Worm (Caenorhabditis elegans) whole organism, L1 larva: ENCODE data around the gene Y75B8A.25.

Experiments used
- C16A3.4 ChIP-seq: fragments of 150-350 bp; optimal IDR thresholded peaks from 2 replicates; lab custom pipeline; 2014; ENCODE audit warnings: missing biosample characterization, missing genetic modification characterization
- F16B12.6 ChIP-seq: fragments of 150-350 bp; optimal IDR thresholded peaks from 2 replicates; lab custom pipeline; 2014; ENCODE audit warnings: missing biosample characterization, missing genetic modification characterization
- aha-1 ChIP-seq: fragments of 150-350 bp; optimal IDR thresholded peaks from 2 replicates; lab custom pipeline; 2014; ENCODE audit warnings: missing biosample characterization, missing genetic modification characterization
- aly-2 ChIP-seq: fragments of 150-350 bp; optimal IDR thresholded peaks from 2 replicates; lab custom pipeline; 2014; ENCODE audit warnings: missing biosample characterization, missing genetic modification characterization
- ama-1 ChIP-seq: fragments of 150-350 bp; optimal IDR thresholded peaks from 2 replicates; lab custom pipeline; 2014
- ceh-88 ChIP-seq: fragments of 200-800 bp; sonication (Bioruptor generic); IDR thresholded peaks from 2 replicates; pipeline ENCODE4 v1.3.6; 2022; ENCODE audit warnings: missing genetic modification characterization, missing compliant biosample characterization
- ceh-90 ChIP-seq: sonication (generic microtip); optimal IDR thresholded peaks from 2 replicates; lab custom pipeline; 2016; ENCODE audit warnings: missing genetic modification characterization, missing compliant biosample characterization
- ces-1 ChIP-seq: fragments of 150-350 bp; optimal IDR thresholded peaks from 2 replicates; lab custom pipeline; 2014; ENCODE audit warnings: missing biosample characterization, missing genetic modification reagents, missing genetic modification characterization
- ets-5 ChIP-seq: fragments of 200-800 bp; sonication (Bioruptor generic); IDR thresholded peaks from 2 replicates; pipeline ENCODE4 v1.3.6; 2022; ENCODE audit warnings: missing genetic modification characterization, missing compliant biosample characterization
- fkh-4 ChIP-seq: sonication (generic microtip); optimal IDR thresholded peaks from 2 replicates; lab custom pipeline; 2016; ENCODE audit warnings: missing compliant biosample characterization, missing genetic modification characterization, borderline replicate concordance
- fkh-8 ChIP-seq: sonication (generic microtip); optimal IDR thresholded peaks from 2 replicates; lab custom pipeline; 2016; ENCODE audit warnings: mild to moderate bottlenecking, missing genetic modification characterization, missing compliant biosample characterization
- fos-1 ChIP-seq: fragments of 150-350 bp; optimal IDR thresholded peaks from 2 replicates; lab custom pipeline; 2014; ENCODE audit warnings: missing biosample characterization, missing genetic modification characterization
- grh-1 ChIP-seq: fragments of 200-800 bp; sonication (Bioruptor generic); IDR thresholded peaks from 2 replicates; pipeline ENCODE4 v1.3.6; 2022; ENCODE audit warnings: missing genetic modification reagents, missing genetic modification characterization, missing compliant biosample characterization
- hlh-4 ChIP-seq: sonication (generic microtip); optimal IDR thresholded peaks from 2 replicates; lab custom pipeline; 2016; ENCODE audit warnings: mild to moderate bottlenecking, missing genetic modification characterization, missing compliant biosample characterization
- hpl-2 ChIP-seq: fragments of 150-350 bp; optimal IDR thresholded peaks from 2 replicates; lab custom pipeline; 2014; ENCODE audit warnings: missing biosample characterization, missing genetic modification reagents, missing genetic modification characterization
- irx-1 ChIP-seq: sonication (generic microtip); optimal IDR thresholded peaks from 2 replicates; lab custom pipeline; 2016; ENCODE audit warnings: missing genetic modification characterization, missing compliant biosample characterization
- jun-1 ChIP-seq: fragments of 150-350 bp; optimal IDR thresholded peaks from 2 replicates; lab custom pipeline; 2014; ENCODE audit warnings: missing biosample characterization, missing genetic modification reagents, missing genetic modification characterization
- lin-13 ChIP-seq: fragments of 150-350 bp; optimal IDR thresholded peaks from 2 replicates; lab custom pipeline; 2014; ENCODE audit warnings: missing biosample characterization, missing genetic modification reagents, missing genetic modification characterization
- lin-14 ChIP-seq: fragments of 200-800 bp; sonication (Bioruptor generic); optimal IDR thresholded peaks from 2 replicates; lab custom pipeline; 2018; ENCODE audit warnings: mild to moderate bottlenecking, missing genetic modification characterization, moderate library complexity, missing compliant biosample characterization
- lin-15B ChIP-seq: fragments of 150-350 bp; sonication (generic microtip); optimal IDR thresholded peaks from 3 replicates; lab custom pipeline; 2014; ENCODE audit warnings: missing biosample characterization, missing genetic modification characterization
- lin-39 ChIP-seq: fragments of 150-350 bp; optimal IDR thresholded peaks from 2 replicates; lab custom pipeline; 2014; ENCODE audit warnings: missing biosample characterization, missing genetic modification reagents, missing genetic modification characterization
- mdl-1 ChIP-seq, 2 experiments: fragments of 150-350 bp; optimal IDR thresholded peaks; 2 replicates each; lab custom pipeline; 2014 to 2017; ENCODE audit warnings: missing biosample characterization in 2 of 2, missing genetic modification characterization in 2 of 2, inconsistent platforms in 1 of 2
- mep-1 ChIP-seq: fragments of 150-350 bp; optimal IDR thresholded peaks from 2 replicates; lab custom pipeline; 2014; ENCODE audit warnings: missing biosample characterization, missing genetic modification characterization
- nhr-20 ChIP-seq: sonication (generic microtip); optimal IDR thresholded peaks from 2 replicates; lab custom pipeline; 2016; ENCODE audit warnings: mild to moderate bottlenecking, missing genetic modification characterization, missing compliant biosample characterization
- nhr-237 ChIP-seq: fragments of 150-350 bp; optimal IDR thresholded peaks from 2 replicates; lab custom pipeline; 2014; ENCODE audit warnings: missing biosample characterization, missing genetic modification characterization
- nhr-77 ChIP-seq: fragments of 150-350 bp; optimal IDR thresholded peaks from 2 replicates; lab custom pipeline; 2014; ENCODE audit warnings: missing biosample characterization, missing genetic modification characterization
- nhr-85 ChIP-seq: sonication (generic microtip); peaks from one replicate; lab custom pipeline; 2016; ENCODE audit warnings: missing genetic modification characterization, inconsistent platforms, missing compliant biosample characterization
- pag-3 ChIP-seq: sonication (generic microtip); optimal IDR thresholded peaks from 2 replicates; lab custom pipeline; 2017; ENCODE audit warnings: missing genetic modification characterization, mild to moderate bottlenecking, missing compliant biosample characterization, antibody characterized with exemption, borderline replicate concordance; ENCODE audit not compliant: insufficient read depth
- pqm-1 ChIP-seq: sonication (generic microtip); optimal IDR thresholded peaks from 3 replicates; lab custom pipeline; 2017; ENCODE audit warnings: missing biosample characterization, missing genetic modification characterization
- rnt-1 ChIP-seq: sonication (generic microtip); optimal IDR thresholded peaks from 2 replicates; lab custom pipeline; 2016; ENCODE audit warnings: mild to moderate bottlenecking, missing genetic modification characterization, moderate library complexity, missing compliant biosample characterization
- skn-1 ChIP-seq: fragments of 150-350 bp; optimal IDR thresholded peaks from 2 replicates; lab custom pipeline; 2014; ENCODE audit warnings: missing biosample characterization, missing genetic modification characterization
- snpc-4 ChIP-seq: fragments of 150-350 bp; optimal IDR thresholded peaks from 2 replicates; lab custom pipeline; 2014; ENCODE audit warnings: missing biosample characterization, missing genetic modification characterization
- snu-23 ChIP-seq: sonication (generic microtip); optimal IDR thresholded peaks from 2 replicates; lab custom pipeline; 2016; ENCODE audit warnings: missing genetic modification characterization, missing compliant biosample characterization
- sox-4 ChIP-seq: sonication (generic microtip); optimal IDR thresholded peaks from 2 replicates; lab custom pipeline; 2016; ENCODE audit warnings: missing genetic modification characterization, missing compliant biosample characterization
- sptf-1 ChIP-seq: fragments of 150-350 bp; optimal IDR thresholded peaks from 2 replicates; lab custom pipeline; 2014; ENCODE audit warnings: missing biosample characterization, missing genetic modification characterization
- sup-37 ChIP-seq: fragments of 200-800 bp; sonication (Bioruptor generic); optimal IDR thresholded peaks from 2 replicates; lab custom pipeline; 2018; ENCODE audit warnings: mild to moderate bottlenecking, missing genetic modification characterization, missing compliant biosample characterization
- swsn-7 ChIP-seq: sonication (generic microtip); optimal IDR thresholded peaks from 2 replicates; lab custom pipeline; 2016; ENCODE audit warnings: missing genetic modification characterization, missing compliant biosample characterization
- unc-130 ChIP-seq: fragments of 150-350 bp; optimal IDR thresholded peaks from 2 replicates; lab custom pipeline; 2017; ENCODE audit warnings: missing biosample characterization, missing genetic modification characterization, inconsistent platforms
- unc-62 ChIP-seq: fragments of 150-350 bp; optimal IDR thresholded peaks from 2 replicates; lab custom pipeline; 2014; ENCODE audit warnings: missing biosample characterization, missing genetic modification reagents, missing genetic modification characterization
- unc-86 ChIP-seq: sonication (generic microtip); optimal IDR thresholded peaks from 2 replicates; lab custom pipeline; 2016; ENCODE audit warnings: missing genetic modification characterization, missing compliant biosample characterization
- unc-98 ChIP-seq: fragments of 200-800 bp; sonication (Bioruptor generic); IDR thresholded peaks from 2 replicates; pipeline ENCODE4 v1.3.6; 2022; ENCODE audit warnings: missing genetic modification characterization, missing compliant biosample characterization
- vab-15 ChIP-seq: sonication (generic microtip); optimal IDR thresholded peaks from 2 replicates; lab custom pipeline; 2017; ENCODE audit warnings: missing genotype, mild to moderate bottlenecking, missing genetic modification characterization, missing compliant biosample characterization
- xbp-1 ChIP-seq: sonication (generic microtip); optimal IDR thresholded peaks from 2 replicates; lab custom pipeline; 2016; ENCODE audit warnings: missing genetic modification characterization, missing compliant biosample characterization
- zip-4 ChIP-seq: fragments of 200-800 bp; sonication (Bioruptor generic); optimal IDR thresholded peaks from 2 replicates; lab custom pipeline; 2018; ENCODE audit warnings: mild to moderate bottlenecking, missing genetic modification characterization, moderate library complexity, missing compliant biosample characterization
- ztf-4 ChIP-seq: fragments of 150-350 bp; optimal IDR thresholded peaks from 2 replicates; lab custom pipeline; 2014; ENCODE audit warnings: missing biosample characterization, missing genetic modification characterization

Gene Y75B8A.25

DNA sequence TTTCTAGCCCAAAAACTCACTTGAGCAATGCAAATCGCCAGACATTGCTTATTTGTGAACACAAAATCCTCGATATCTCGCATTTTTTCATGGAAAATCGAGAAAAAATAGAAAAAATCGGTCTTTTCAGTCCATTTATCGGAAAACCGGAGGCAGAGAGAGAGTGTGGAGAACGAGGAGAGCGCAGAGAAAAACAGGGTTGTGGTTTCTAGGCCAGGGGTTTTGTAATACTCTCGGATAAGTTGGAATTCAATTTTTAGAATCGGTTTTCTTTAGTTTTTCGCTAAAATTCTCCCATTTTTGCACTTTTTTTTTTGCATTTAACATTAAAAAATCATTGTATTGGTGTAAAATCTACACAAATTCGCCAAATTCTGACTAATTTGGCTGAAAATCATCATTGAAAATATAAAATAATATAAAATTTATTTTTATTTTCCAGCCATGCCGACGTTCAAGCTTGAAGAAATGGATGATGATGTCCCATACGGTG is at the start of gene Y75B8A.25, which contains the start of gene Y75B8A.24 (continued):
- TF ChIP-seq pqm-1 (tag; lab: Kevin White, UChicago): no peak
- TF ChIP-seq pag-3 (tag; lab: Kevin White, UChicago): no peak
- TF ChIP-seq ces-1 (GFP tag; lab: Kevin White, UChicago): no peak
- TF ChIP-seq sup-37: peak; percentile 75
- peak; percentile 87 for TF ChIP-seq mep-1
- no peak for TF ChIP-seq vab-15 (tag; lab: Kevin White, UChicago)
- peak; percentile 87 for TF ChIP-seq grh-1
- TF ChIP-seq unc-98: peak; percentile 81
- peak; percentile 21 for TF ChIP-seq C16A3.4 (tag; lab: Kevin White, UChicago)
- peak; percentile 95 for TF ChIP-seq nhr-85 (tag; lab: Kevin White, UChicago)
- peak; percentile 76 for TF ChIP-seq unc-86 (tag; lab: Kevin White, UChicago)
- TF ChIP-seq unc-130 (tag; lab: Kevin White, UChicago): no peak
- TF ChIP-seq irx-1: peak; percentile 96
- TF ChIP-seq ztf-4 (tag; lab: Kevin White, UChicago): no peak
- TF ChIP-seq mdl-1 (tag; optimal IDR thresholded peaks at IDR 0.05; lab: Kevin White, UChicago): peak in 1 of 2 experiments; percentile 34
- TF ChIP-seq nhr-237 (tag; lab: Kevin White, UChicago): no peak
- peak; percentile 87 for TF ChIP-seq snpc-4 (tag; lab: Kevin White, UChicago)
- TF ChIP-seq rnt-1: peak; percentile 99
- TF ChIP-seq fkh-4: peak; percentile 97
- peak; percentile 66 for TF ChIP-seq jun-1 (tag; lab: Kevin White, UChicago)
- no peak for TF ChIP-seq ets-5 (GFP tag; lab: Robert Waterston, UW)
- peak; percentile 88 for TF ChIP-seq xbp-1 (tag; lab: Kevin White, UChicago)
- peak; percentile 78 for TF ChIP-seq fkh-8
- no peak for TF ChIP-seq ama-1
- peak; percentile 31 for TF ChIP-seq zip-4
- TF ChIP-seq aly-2 (tag; lab: Kevin White, UChicago): peak; percentile 81
- peak; percentile 36 for TF ChIP-seq hlh-4
- TF ChIP-seq aha-1 (tag; lab: Kevin White, UChicago): peak; percentile 1
- TF ChIP-seq lin-15B (tag; lab: Kevin White, UChicago): peak; percentile 75
- no peak for TF ChIP-seq sptf-1 (tag; lab: Kevin White, UChicago)
- peak; percentile 89 for TF ChIP-seq snu-23
- peak; percentile 95 for TF ChIP-seq ceh-90 (tag; lab: Kevin White, UChicago)
- peak; percentile 51 for TF ChIP-seq F16B12.6 (tag; lab: Kevin White, UChicago)

DNA sequence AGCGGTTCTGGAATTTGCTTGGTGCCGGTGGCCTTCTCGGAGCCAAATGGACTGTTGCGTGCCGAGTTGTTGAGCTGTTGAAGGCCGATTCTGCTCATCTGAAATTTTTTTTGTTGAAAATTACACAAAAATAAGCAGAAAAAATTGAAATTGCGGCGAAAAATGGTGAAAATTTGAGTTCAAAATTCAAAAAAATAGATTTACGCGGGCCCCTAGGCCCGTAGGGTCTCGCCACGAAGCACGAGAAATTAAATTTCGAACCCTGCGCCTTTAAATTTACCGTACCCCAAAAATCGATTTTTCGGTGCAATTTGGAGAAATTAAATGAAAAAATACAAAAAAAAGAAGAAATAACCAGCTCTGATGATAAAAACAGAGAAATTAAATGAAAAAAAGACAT is 48.6 kb upstream of the Y75B8A.25 start, which contains the start of gene gmn-1:
gmn-1 (minus strand) TSS at position 98 of the 400 bp plus-strand sequence.
- TF ChIP-seq hpl-2: no peak
- no peak for TF ChIP-seq nhr-20 (tag; lab: Kevin White, UChicago)
- no peak for TF ChIP-seq lin-14 (GFP tag; lab: Kevin White, UChicago)
- no peak for TF ChIP-seq nhr-77
- no peak for TF ChIP-seq lin-39 (tag; lab: Kevin White, UChicago)
- no peak for TF ChIP-seq unc-98
- no peak for TF ChIP-seq unc-62
- TF ChIP-seq fos-1 (tag; lab: Kevin White, UChicago): no peak
- no peak for TF ChIP-seq sox-4 (tag; lab: Kevin White, UChicago)
- TF ChIP-seq swsn-7: no peak
- no peak for TF ChIP-seq ama-1
- no peak for TF ChIP-seq ceh-88
- no peak for TF ChIP-seq ztf-4 (tag; lab: Kevin White, UChicago)
- no peak for TF ChIP-seq nhr-237 (tag; lab: Kevin White, UChicago)
- TF ChIP-seq lin-13 (GFP tag; lab: Kevin White, UChicago): no peak
- TF ChIP-seq skn-1 (tag; lab: Kevin White, UChicago): no peak
- no peak for TF ChIP-seq ets-5 (GFP tag; lab: Robert Waterston, UW)
- TF ChIP-seq, all 84 proteins: peak for 0
